Worm (Caenorhabditis elegans): ENCODE results near the gene C50H2.4.

DNA sequence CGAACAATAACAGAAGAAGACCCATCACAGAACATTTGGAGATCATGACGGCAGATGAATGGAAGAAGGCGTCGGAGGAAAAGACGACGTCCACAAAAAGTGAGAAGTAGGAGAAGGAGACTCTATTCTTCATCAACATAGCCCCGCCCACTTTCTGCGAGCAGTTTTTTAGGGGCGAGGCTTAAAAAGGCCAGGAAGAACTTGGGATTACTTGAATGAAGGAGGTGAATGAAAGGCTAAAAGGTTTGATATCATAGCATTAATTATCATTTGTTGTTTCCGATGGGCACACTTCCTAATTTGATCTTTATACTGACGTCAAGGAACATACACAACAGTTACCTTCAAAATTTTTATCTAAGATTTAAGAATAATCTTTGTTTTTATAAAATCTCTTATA lies 32.1 kb downstream of the C50H2.4 start, which contains the start of gene nlp-58:
- TF ChIP-seq F33H1.4 (GFP tag; IDR thresholded peaks at IDR 0.05): no peak
- TF ChIP-seq snpc-1.1 (tag; optimal IDR thresholded peaks at IDR 0.05; ENCODE audit: insufficient read depth): no peak
- no peak for TF ChIP-seq madf-8 (GFP tag; conservative IDR thresholded peaks at IDR 0.05)
- TF ChIP-seq him-1 (tag; optimal IDR thresholded peaks at IDR 0.05): no peak
- no peak for TF ChIP-seq mxl-1 (tag; optimal IDR thresholded peaks at IDR 0.05)

All from whole organism, young adult.